Fruit fly (Drosophila melanogaster): ENCODE data around the gene CG43797.

DNA sequence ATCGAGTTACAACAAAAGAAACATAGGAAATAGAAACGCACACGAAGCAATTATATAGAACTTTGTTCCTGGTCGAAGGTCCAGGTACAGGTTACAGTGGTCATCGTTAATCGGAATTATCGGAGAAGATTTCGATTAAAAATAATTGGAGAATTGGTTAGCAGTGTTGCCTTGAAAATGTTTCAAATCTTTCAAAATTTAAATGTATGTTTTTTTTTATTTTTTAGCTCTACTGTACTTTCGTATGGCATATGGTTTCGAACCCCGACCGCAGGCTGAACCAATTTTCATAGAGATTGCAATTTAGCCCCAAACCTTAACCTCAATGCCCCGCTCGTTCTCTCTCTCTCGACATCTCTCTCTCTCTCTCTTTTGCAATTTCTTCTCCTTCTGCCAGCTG is 28.2 kb downstream of the CG43797 start:
- TF ChIP-seq CG4318 (GFP tag; optimal IDR thresholded peaks at IDR 0.05), result no peak
- TF ChIP-seq Eip93F (GFP tag; optimal IDR thresholded peaks at IDR 0.05), result no peak
- no peak for TF ChIP-seq ss (GFP tag; optimal IDR thresholded peaks at IDR 0.05)
- no peak for TF ChIP-seq cyc (GFP tag; optimal IDR thresholded peaks at IDR 0.05)
